Fruit fly (Drosophila melanogaster) whole organism, embryonic: ENCODE data around the gene qtc.

ENCODE experiments used
- ATbp ChIP-seq: fragments of 200-800 bp; sonication (Bioruptor generic); optimal IDR thresholded peaks from 2 replicates; lab custom pipeline; 2017; ENCODE audit warnings: missing biosample characterization, mild to moderate bottlenecking, missing genetic modification characterization, missing genetic modification reagents
- Aef1 ChIP-seq: fragments of 200-800 bp; sonication (Bioruptor generic); IDR thresholded peaks from 3 replicates; pipeline ENCODE4 v1.3.6; 2022; ENCODE audit warnings: missing biosample characterization, missing genetic modification characterization
- Antp ChIP-seq: fragments of 200-800 bp; sonication (Bioruptor generic); optimal IDR thresholded peaks from 3 replicates; lab custom pipeline; 2016; ENCODE audit warnings: missing biosample characterization, missing genetic modification characterization
- Atf3 ChIP-seq: fragments of 200-800 bp; sonication (Bioruptor generic); optimal IDR thresholded peaks from 3 replicates; lab custom pipeline; 2016; ENCODE audit warnings: missing biosample characterization, missing genetic modification characterization
- Bteb2 ChIP-seq: fragments of 200-800 bp; sonication (Bioruptor generic); optimal IDR thresholded peaks from 2 replicates; lab custom pipeline; 2016; ENCODE audit warnings: missing biosample characterization, missing genetic modification characterization
- CG1024 ChIP-seq: fragments of 200-800 bp; sonication (Bioruptor generic); IDR thresholded peaks from 2 replicates; pipeline ENCODE4 v1.3.6; 2022; ENCODE audit warnings: missing biosample characterization, missing genetic modification characterization
- CG10321 ChIP-seq: fragments of 200-800 bp; sonication (Bioruptor generic); IDR thresholded peaks from 2 replicates; pipeline ENCODE4 v1.3.6; 2022; ENCODE audit warnings: missing biosample characterization, missing genetic modification characterization
- CG10565 ChIP-seq: fragments of 200-800 bp; sonication (Bioruptor generic); optimal IDR thresholded peaks from 3 replicates; lab custom pipeline; 2016; ENCODE audit warnings: missing biosample characterization, mild to moderate bottlenecking, missing genetic modification characterization
- CG10979 ChIP-seq: fragments of 200-800 bp; sonication (Bioruptor generic); optimal IDR thresholded peaks from 2 replicates; lab custom pipeline; 2018; ENCODE audit warnings: missing biosample characterization, mild to moderate bottlenecking, missing genetic modification characterization, moderate library complexity
- CG11247 ChIP-seq: fragments of 200-800 bp; sonication (Bioruptor generic); IDR thresholded peaks from 2 replicates; pipeline ENCODE4 v1.3.6; 2022; ENCODE audit warnings: missing biosample characterization, missing genetic modification characterization
- CG11696 ChIP-seq: fragments of 200-800 bp; sonication (Bioruptor generic); IDR thresholded peaks from 2 replicates; pipeline ENCODE4 v1.3.6; 2022; ENCODE audit warnings: missing biosample characterization, missing genetic modification characterization
- CG12942 ChIP-seq: fragments of 200-800 bp; sonication (Bioruptor generic); optimal IDR thresholded peaks from 3 replicates; lab custom pipeline; 2016; ENCODE audit warnings: missing biosample characterization, missing genetic modification characterization
- CG14050 ChIP-seq: fragments of 200-800 bp; sonication (Bioruptor generic); IDR thresholded peaks from 3 replicates; pipeline ENCODE4 v1.3.6; 2022; ENCODE audit warnings: missing biosample characterization, missing genetic modification characterization
- CG17612 ChIP-seq: fragments of 200-800 bp; sonication (Bioruptor generic); IDR thresholded peaks from 2 replicates; pipeline ENCODE4 v1.3.6; 2022; ENCODE audit warnings: missing biosample characterization, missing genetic modification characterization
- CG31388 ChIP-seq: fragments of 200-800 bp; sonication (Bioruptor generic); optimal IDR thresholded peaks from 2 replicates; lab custom pipeline; 2016; ENCODE audit warnings: missing biosample characterization, missing genetic modification characterization
- CG42726 ChIP-seq: fragments of 200-800 bp; sonication (Bioruptor generic); IDR thresholded peaks from 2 replicates; pipeline ENCODE4 v1.3.6; 2022; ENCODE audit warnings: missing biosample characterization, missing genetic modification characterization; ENCODE audit not compliant: partially characterized antibody
- CG4404 ChIP-seq: fragments of 200-800 bp; sonication (Bioruptor generic); IDR thresholded peaks from 2 replicates; pipeline ENCODE4 v1.3.6; 2022; ENCODE audit warnings: missing biosample characterization, missing genetic modification characterization
- CG6272 ChIP-seq: fragments of 200-800 bp; sonication (Bioruptor generic); IDR thresholded peaks from 2 replicates; pipeline ENCODE4 v1.3.6; 2022; ENCODE audit warnings: missing biosample characterization, missing genetic modification characterization
- CG6654 ChIP-seq: fragments of 200-800 bp; sonication (Bioruptor generic); optimal IDR thresholded peaks from 2 replicates; lab custom pipeline; 2017; ENCODE audit warnings: missing biosample characterization, mild to moderate bottlenecking, missing genetic modification characterization
- CG6683 ChIP-seq: fragments of 200-800 bp; sonication (Bioruptor generic); optimal IDR thresholded peaks from 2 replicates; lab custom pipeline; 2017; ENCODE audit warnings: missing biosample characterization, mild to moderate bottlenecking, missing genetic modification characterization, missing genetic modification reagents
- CG8359 ChIP-seq: fragments of 200-800 bp; sonication (Bioruptor generic); optimal IDR thresholded peaks from 2 replicates; lab custom pipeline; 2017; ENCODE audit warnings: missing biosample characterization, mild to moderate bottlenecking, missing genetic modification characterization, borderline replicate concordance
- CG9609 ChIP-seq: fragments of 200-800 bp; sonication (Bioruptor generic); optimal IDR thresholded peaks from 3 replicates; lab custom pipeline; 2016; ENCODE audit warnings: missing biosample characterization, missing genetic modification characterization
- Dip2 ChIP-seq: fragments of 200-800 bp; sonication (Bioruptor generic); IDR thresholded peaks from 2 replicates; pipeline ENCODE4 v1.3.6; 2022; ENCODE audit warnings: missing biosample characterization, missing genetic modification characterization
- E2f1 ChIP-seq: fragments of 200-800 bp; sonication (Bioruptor generic); IDR thresholded peaks from 2 replicates; pipeline ENCODE4 v1.3.6; 2022; ENCODE audit warnings: missing biosample characterization, missing genetic modification characterization
- HLHmδ ChIP-seq: fragments of 200-800 bp; sonication (Bioruptor generic); optimal IDR thresholded peaks from 2 replicates; lab custom pipeline; 2018; ENCODE audit warnings: missing biosample characterization, mild to moderate bottlenecking, missing genetic modification characterization, moderate library complexity
- Lim3 ChIP-seq: fragments of 200-800 bp; sonication (Bioruptor generic); IDR thresholded peaks from 2 replicates; pipeline ENCODE4 v1.3.6; 2022; ENCODE audit warnings: missing biosample characterization, missing genetic modification characterization
- Lpt ChIP-seq: fragments of >200 bp; optimal IDR thresholded peaks from 2 replicates; lab custom pipeline; 2018; ENCODE audit warnings: missing biosample characterization, missing genetic modification characterization
- MBD-R2 ChIP-seq: fragments of 200-800 bp; sonication (Bioruptor generic); IDR thresholded peaks from 2 replicates; pipeline ENCODE4 v1.3.6; 2022; ENCODE audit warnings: missing biosample characterization, missing genetic modification characterization
- Mes4 ChIP-seq: fragments of 200-800 bp; sonication (Bioruptor generic); optimal IDR thresholded peaks from 2 replicates; lab custom pipeline; 2016; ENCODE audit warnings: missing biosample characterization, missing genetic modification characterization
- Oli ChIP-seq: fragments of 200-800 bp; sonication (Bioruptor generic); optimal IDR thresholded peaks from 2 replicates; lab custom pipeline; 2018; ENCODE audit warnings: missing biosample characterization, mild to moderate bottlenecking, missing genetic modification characterization, moderate library complexity
- Rx ChIP-seq: fragments of 200-800 bp; sonication (Bioruptor generic); IDR thresholded peaks from 2 replicates; pipeline ENCODE4 v1.3.6; 2022; ENCODE audit warnings: missing biosample characterization, missing genetic modification characterization
- TFAM ChIP-seq: fragments of 200-800 bp; sonication (Bioruptor generic); optimal IDR thresholded peaks from 2 replicates; lab custom pipeline; 2017; ENCODE audit warnings: missing biosample characterization, missing genetic modification characterization, inconsistent platforms
- ara ChIP-seq: fragments of 200-800 bp; sonication (Bioruptor generic); IDR thresholded peaks from 2 replicates; pipeline ENCODE4 v1.3.6; 2022; ENCODE audit warnings: missing biosample characterization, missing genetic modification characterization
- bsh ChIP-seq, 2 experiments: fragments of 200-800 bp; sonication (Bioruptor generic); optimal IDR thresholded peaks; 2 replicates each; lab custom pipeline; 2017 to 2018; ENCODE audit warnings: mild to moderate bottlenecking in 2 of 2, missing biosample characterization in 2 of 2, missing genetic modification characterization in 2 of 2, moderate library complexity in 1 of 2
- cato ChIP-seq: fragments of 200-800 bp; sonication (Bioruptor generic); optimal IDR thresholded peaks from 2 replicates; lab custom pipeline; 2016; ENCODE audit warnings: missing biosample characterization, missing genetic modification characterization, borderline replicate concordance
- dysf ChIP-seq: fragments of 200-800 bp; sonication (Bioruptor generic); IDR thresholded peaks from 3 replicates; pipeline ENCODE4 v1.3.6; 2022; ENCODE audit warnings: missing biosample characterization, missing genetic modification characterization
- fd102C ChIP-seq: fragments of 200-800 bp; sonication (Bioruptor generic); optimal IDR thresholded peaks from 2 replicates; lab custom pipeline; 2018; ENCODE audit warnings: missing biosample characterization, mild to moderate bottlenecking, missing genetic modification characterization, moderate library complexity
- gce ChIP-seq: fragments of 200-800 bp; sonication (Bioruptor generic); IDR thresholded peaks from 3 replicates; pipeline ENCODE4 v1.3.6; 2022; ENCODE audit warnings: missing biosample characterization, missing genetic modification characterization
- gem ChIP-seq: fragments of 200-800 bp; sonication (Bioruptor generic); optimal IDR thresholded peaks from 2 replicates; lab custom pipeline; 2019; ENCODE audit warnings: missing biosample characterization, mild to moderate bottlenecking, missing genetic modification characterization, moderate library complexity
- gt ChIP-seq: fragments of 200-800 bp; sonication (Bioruptor generic); IDR thresholded peaks from 2 replicates; pipeline ENCODE4 v1.3.6; 2022; ENCODE audit warnings: missing biosample characterization, missing genetic modification characterization
- hb ChIP-seq: fragments of 200-800 bp; sonication (Bioruptor generic); IDR thresholded peaks from 3 replicates; pipeline ENCODE4 v1.3.6; 2022; ENCODE audit warnings: missing biosample characterization, missing genetic modification characterization; ENCODE audit not compliant: partially characterized antibody
- jigr1 ChIP-seq: fragments of 200-800 bp; sonication (Bioruptor generic); IDR thresholded peaks from 3 replicates; pipeline ENCODE4 v1.3.6; 2022; ENCODE audit warnings: missing biosample characterization, missing genetic modification characterization
- kni ChIP-seq: fragments of 200-800 bp; sonication (Bioruptor generic); optimal IDR thresholded peaks from 3 replicates; lab custom pipeline; 2017; ENCODE audit warnings: mild to moderate bottlenecking, missing biosample characterization, missing genetic modification reagents, missing genetic modification characterization
- mam ChIP-seq: fragments of 200-800 bp; sonication (Bioruptor generic); optimal IDR thresholded peaks from 3 replicates; lab custom pipeline; 2016; ENCODE audit warnings: missing biosample characterization, missing genetic modification characterization
- pho ChIP-seq: fragments of 200-800 bp; sonication (Bioruptor generic); optimal IDR thresholded peaks from 2 replicates; lab custom pipeline; 2016; ENCODE audit warnings: missing biosample characterization, missing genetic modification characterization
- pros ChIP-seq: fragments of 200-800 bp; sonication (Bioruptor generic); optimal IDR thresholded peaks from 3 replicates; lab custom pipeline; 2019; ENCODE audit warnings: missing biosample characterization, mild to moderate bottlenecking, missing genetic modification characterization, moderate library complexity
- row ChIP-seq: fragments of 200-800 bp; sonication (Bioruptor generic); IDR thresholded peaks from 3 replicates; pipeline ENCODE4 v1.3.6; 2022; ENCODE audit warnings: missing biosample characterization, missing genetic modification characterization
- tup ChIP-seq: fragments of 200-800 bp; sonication (Bioruptor generic); optimal IDR thresholded peaks from 2 replicates; lab custom pipeline; 2016; ENCODE audit warnings: missing biosample characterization, mild to moderate bottlenecking, missing genetic modification characterization, moderate library complexity
- vvl ChIP-seq: fragments of 200-800 bp; sonication (Bioruptor generic); IDR thresholded peaks from 2 replicates; pipeline ENCODE4 v1.3.6; 2022; ENCODE audit warnings: missing biosample characterization, missing genetic modification characterization
- zen2 ChIP-seq: fragments of 200-800 bp; sonication (Bioruptor generic); IDR thresholded peaks from 3 replicates; pipeline ENCODE4 v1.3.6; 2022; ENCODE audit warnings: missing biosample characterization, missing genetic modification characterization; ENCODE audit not compliant: partially characterized antibody

The qtc gene

DNA sequence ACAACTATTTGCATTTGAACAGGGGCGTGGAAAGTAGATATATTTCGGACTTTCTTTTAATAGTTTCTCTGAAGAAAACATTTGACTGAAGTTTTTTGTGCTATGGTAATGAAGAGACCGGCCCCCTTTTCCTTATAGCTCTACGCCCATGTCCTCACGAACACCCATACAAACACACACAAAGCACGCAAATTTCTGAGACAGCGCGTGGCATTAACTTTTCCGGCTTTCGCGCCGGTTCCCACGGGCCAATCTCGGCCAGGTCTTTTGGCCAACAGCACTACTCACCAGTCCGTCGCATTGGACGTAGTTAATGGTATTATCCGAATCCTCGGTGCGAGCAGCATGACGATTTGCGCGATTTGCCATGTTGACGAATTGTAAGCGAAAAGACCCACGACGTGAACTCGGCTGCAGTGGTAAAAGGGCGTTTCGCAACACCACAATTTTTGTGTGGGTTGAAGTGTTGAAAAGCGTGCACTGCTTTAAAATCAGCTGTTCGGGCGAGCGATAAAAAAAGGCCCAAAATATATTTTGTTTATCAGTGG lies 8.2 kb upstream of the qtc start, which contains the start of gene senju (continued):
- TF ChIP-seq CG12942 (GFP tag; lab: Kevin White, UChicago) (peak; percentile 84), zen2 (no peak), CG17612 (GFP tag; lab: Robert Waterston, UW) (no peak), Dip2 (GFP tag; lab: Robert Waterston, UW) (no peak), CG14050 (GFP tag; lab: Robert Waterston, UW) (peak; percentile 65), kni (GFP tag; lab: Kevin White, UChicago) (peak; percentile 81), pros (GFP tag; lab: Kevin White, UChicago) (peak; percentile 20), CG9609 (GFP tag; lab: Kevin White, UChicago) (peak; percentile 87), Atf3 (GFP tag; lab: Kevin White, UChicago) (peak; percentile 74), ara (GFP tag; lab: Robert Waterston, UW) (peak; percentile 79), fd102C (GFP tag; lab: Kevin White, UChicago) (no peak), Mes4 (GFP tag; lab: Kevin White, UChicago) (peak; percentile 70), jigr1 (peak; percentile 47; the same call in 1 of the 3 replicates), CG8359 (peak; percentile 63), HLHmδ (GFP tag; lab: Kevin White, UChicago) (peak; percentile 76), CG4404 (GFP tag; lab: Robert Waterston, UW) (peak; percentile 52), CG10321 (GFP tag; lab: Robert Waterston, UW) (0 out of 2 replicates have a peak, but pooled peaks have one; percentile 32), CG1024 (peak; percentile 68), bsh (GFP tag; optimal IDR thresholded peaks at IDR 0.05; lab: Kevin White, UChicago) (peak; percentile 72 to 82), Oli (peak; percentile 78), Rx (GFP tag; lab: Robert Waterston, UW) (peak; percentile 87), dysf (GFP tag; lab: Robert Waterston, UW) (peak; percentile 89), mam (GFP tag; lab: Kevin White, UChicago) (peak; percentile 86), Antp (GFP tag; lab: Kevin White, UChicago) (peak; percentile 90), CG10565 (GFP tag; lab: Kevin White, UChicago) (no peak), vvl (peak; percentile 96), CG11696 (GFP tag; lab: Robert Waterston, UW) (peak; percentile 53), CG6683 (GFP tag; lab: Kevin White, UChicago) (peak; percentile 70), CG31388 (peak; percentile 4), Bteb2 (peak; percentile 50), ATbp (GFP tag; lab: Kevin White, UChicago) (peak; percentile 87), TFAM (GFP tag; lab: Kevin White, UChicago) (no peak), pho (peak; percentile 86), CG10979 (peak; percentile 76), Aef1 (GFP tag; lab: Robert Waterston, UW) (peak; percentile 79), Lim3 (GFP tag; lab: Robert Waterston, UW) (peak; percentile 37; the same call in 1 of the 2 replicates), CG11247 (GFP tag; lab: Robert Waterston, UW) (peak; percentile 83), gem (peak; percentile 91), gt (no peak), E2f1 (GFP tag; lab: Robert Waterston, UW) (peak; percentile 74), CG6272 (0 out of 2 replicates have a peak, but pooled peaks have one; percentile 27), tup (no peak), MBD-R2 (peak; percentile 98), CG6654 (GFP tag; lab: Kevin White, UChicago) (peak; percentile 60), row (GFP tag; lab: Robert Waterston, UW) (peak; percentile 73), gce (peak; percentile 79; the same call in 2 of the 3 replicates), hb (no peak), CG42726 (peak; percentile 36; the same call in 1 of the 2 replicates), cato (GFP tag; lab: Kevin White, UChicago) (peak; percentile 58), Lpt (GFP tag; lab: Kevin White, UChicago) (no peak)
